Worm (Caenorhabditis elegans): ENCODE measurements around the gene dab-1.

- TF ChIP-seq mdl-1 (tag; optimal IDR thresholded peaks at IDR 0.05): no peak
- TF ChIP-seq lim-7 (GFP tag; IDR thresholded peaks at IDR 0.05): no peak
- no peak for TF ChIP-seq R02D3.7 (tag; optimal IDR thresholded peaks at IDR 0.05)
- TF ChIP-seq snpc-4 (tag; optimal IDR thresholded peaks at IDR 0.05): no peak
- no peak for TF ChIP-seq unc-62 (GFP tag; optimal IDR thresholded peaks at IDR 0.05 in 1 of 2)
- TF ChIP-seq unc-62 (tag; optimal IDR thresholded peaks at IDR 0.05): no peak
- TF ChIP-seq nhr-11 (tag; optimal IDR thresholded peaks at IDR 0.05): no peak
- TF ChIP-seq dpl-1 (GFP tag; optimal IDR thresholded peaks at IDR 0.05): no peak
- no peak for TF ChIP-seq nhr-6 (tag; optimal IDR thresholded peaks at IDR 0.05)
Measured at ce11 chrII:8181437-8181836, 40.7 kb upstream of the dab-1 start, which contains the start of gene dylt-3.

Measured in whole organism, L4 larva.